Fruit fly (Drosophila melanogaster): ENCODE measurements around the gene CG44002.

CG44002 gene

DNA sequence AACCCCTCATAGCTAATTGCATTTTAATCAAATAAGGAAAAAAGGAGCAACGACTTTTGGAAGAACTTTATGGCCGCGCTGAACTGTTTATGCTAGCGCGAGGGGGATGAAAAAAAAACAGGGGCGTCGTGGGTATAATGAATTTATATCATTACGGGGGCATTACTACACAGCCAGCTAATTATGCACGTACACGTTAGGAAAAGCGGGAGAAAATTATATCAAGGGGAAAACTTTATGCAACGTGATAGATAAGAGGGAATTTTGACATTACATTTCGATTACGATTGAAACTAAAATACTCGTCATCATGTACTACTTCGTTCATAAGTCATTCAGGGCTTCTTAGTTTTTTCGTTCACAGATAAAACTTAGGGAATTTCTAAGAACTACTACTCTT lies 42.6 kb downstream of the CG44002 start, which contains the start of gene CG15403:
Gene CG15403 (plus strand): TSS at position 301 of the 400 bp plus-strand sequence.
- TF ChIP-seq Jarid2 (GFP tag; optimal IDR thresholded peaks at IDR 0.05) (no peak), kah (GFP tag; optimal IDR thresholded peaks at IDR 0.05) (no peak), Rx (GFP tag; IDR thresholded peaks at IDR 0.05) (no peak), CG42726 (GFP tag; IDR thresholded peaks at IDR 0.05; ENCODE audit: partially characterized antibody) (no peak), CG10274 (GFP tag; optimal IDR thresholded peaks at IDR 0.05) (no peak), Oaz (GFP tag; IDR thresholded peaks at IDR 0.05) (no peak), CrebB (tag; optimal IDR thresholded peaks at IDR 0.05) (no peak), lmd (GFP tag; IDR thresholded peaks at IDR 0.05) (no peak), wor (GFP tag; IDR thresholded peaks at IDR 0.05) (no peak)

dm6 chr2L:3127813-3128212 lies 43.1 kb downstream of the CG44002 start:
- TF ChIP-seq CG31441 (GFP tag; IDR thresholded peaks at IDR 0.05) (peak; percentile 42; the same call in 1 of the 2 replicates), Nf-YB (GFP tag; optimal IDR thresholded peaks at IDR 0.05) (no peak), CG14050 (GFP tag; IDR thresholded peaks at IDR 0.05) (no peak), vvl (GFP tag; IDR thresholded peaks at IDR 0.05) (0 out of 2 replicates have a peak, but pooled peaks have one; percentile 13), NFAT (GFP tag; IDR thresholded peaks at IDR 0.05) (no peak), CG17186 (GFP tag; optimal IDR thresholded peaks at IDR 0.05) (no peak), Gsc (GFP tag; IDR thresholded peaks at IDR 0.05) (no peak), CG13424 (tag; optimal IDR thresholded peaks at IDR 0.05) (peak; percentile 5), Hr51 (GFP tag; optimal IDR thresholded peaks at IDR 0.05) (peak in 1 of 2 experiments; percentile 12), CG11504 (tag; optimal IDR thresholded peaks at IDR 0.05) (peak; percentile 55), zfh1 (GFP tag; IDR thresholded peaks at IDR 0.05) (no peak), CG7839 (tag; optimal IDR thresholded peaks at IDR 0.05) (peak; percentile 8), CG10979 (tag; optimal IDR thresholded peaks at IDR 0.05) (peak; percentile 46), bcd (GFP tag; optimal IDR thresholded peaks at IDR 0.05) (no peak), crp (GFP tag; optimal IDR thresholded peaks at IDR 0.05) (no peak), phol (tag; optimal IDR thresholded peaks at IDR 0.05) (peak; percentile 26), nmo (GFP tag; optimal IDR thresholded peaks at IDR 0.05) (peak; percentile 22), CG4854 (GFP tag; optimal IDR thresholded peaks at IDR 0.05) (no peak), CG17359 (tag; optimal IDR thresholded peaks at IDR 0.05) (peak; percentile 10), CG8388 (GFP tag; optimal IDR thresholded peaks at IDR 0.05) (peak; percentile 8), CG1602 (GFP tag; optimal IDR thresholded peaks at IDR 0.05) (no peak), slp2 (GFP tag; optimal IDR thresholded peaks at IDR 0.05) (no peak), HLH3B (GFP tag; IDR thresholded peaks at IDR 0.05) (peak; percentile 12; the same call in 1 of the 2 replicates), CG12391 (tag; optimal IDR thresholded peaks at IDR 0.05) (peak; percentile 6), CG3847 (GFP tag; IDR thresholded peaks at IDR 0.05) (no peak), Meics (GFP tag; optimal IDR thresholded peaks at IDR 0.05) (no peak), Blimp-1 (GFP tag; optimal IDR thresholded peaks at IDR 0.05) (peak; percentile 37), Hey (tag; optimal IDR thresholded peaks at IDR 0.05) (no peak), prd (optimal IDR thresholded peaks at IDR 0.05) (no peak), prd (GFP tag; IDR thresholded peaks at IDR 0.05) (peak; percentile 48; the same call in 1 of the 3 replicates), Ssrp (tag; optimal IDR thresholded peaks at IDR 0.05) (peak; percentile 13), unpg (GFP tag; optimal IDR thresholded peaks at IDR 0.05) (peak; percentile 34), Hsf (GFP tag; optimal IDR thresholded peaks at IDR 0.05) (no peak), Xrp1 (GFP tag; IDR thresholded peaks at IDR 0.05) (0 out of 2 replicates have a peak, but pooled peaks have one; percentile 6), Gug (GFP tag; IDR thresholded peaks at IDR 0.05) (no peak), Sox102F (GFP tag; optimal IDR thresholded peaks at IDR 0.05) (peak; percentile 28), CG43689 (GFP tag; IDR thresholded peaks at IDR 0.05) (no peak), lab (GFP tag; optimal IDR thresholded peaks at IDR 0.05) (peak; percentile 5), ttk (GFP tag; IDR thresholded peaks at IDR 0.05) (no peak), esg (GFP tag; conservative IDR thresholded peaks at IDR 0.05) (no peak)
